Fruit fly (Drosophila melanogaster) whole organism, adult: ENCODE results near the gene CG12182.

ENCODE experiments used
- CG12768 ChIP-seq: fragments of 200-800 bp; sonication (Bioruptor generic); optimal IDR thresholded peaks from 2 replicates; lab custom pipeline; 2017; ENCODE audit warnings: missing biosample characterization, missing genetic modification characterization, mild to moderate bottlenecking, moderate library complexity, missing genetic modification reagents
- CG5204 ChIP-seq: fragments of 200-800 bp; sonication (Bioruptor generic); optimal IDR thresholded peaks from 2 replicates; lab custom pipeline; 2016; ENCODE audit warnings: missing biosample characterization, missing genetic modification characterization
- ovo ChIP-seq: fragments of 200-800 bp; sonication (Bioruptor generic); optimal IDR thresholded peaks from 2 replicates; lab custom pipeline; 2016; ENCODE audit warnings: missing biosample characterization, missing genetic modification characterization
- pad ChIP-seq: fragments of 200-800 bp; sonication (Bioruptor generic); optimal IDR thresholded peaks from 3 replicates; lab custom pipeline; 2017; ENCODE audit warnings: missing biosample characterization, missing genetic modification characterization, mild to moderate bottlenecking, moderate library complexity, missing genetic modification reagents

- TF ChIP-seq pad (no peak), CG12768 (GFP tag; lab: Kevin White, UChicago) (no peak), CG5204 (GFP tag; lab: Kevin White, UChicago) (no peak), ovo (GFP tag; lab: Kevin White, UChicago) (no peak)
Observed at dm6 chr3L:2579557-2580224, 19.7 kb downstream of the CG12182 start.
